Fruit fly (Drosophila melanogaster): Measurements from ENCODE around the gene spen.

DNA sequence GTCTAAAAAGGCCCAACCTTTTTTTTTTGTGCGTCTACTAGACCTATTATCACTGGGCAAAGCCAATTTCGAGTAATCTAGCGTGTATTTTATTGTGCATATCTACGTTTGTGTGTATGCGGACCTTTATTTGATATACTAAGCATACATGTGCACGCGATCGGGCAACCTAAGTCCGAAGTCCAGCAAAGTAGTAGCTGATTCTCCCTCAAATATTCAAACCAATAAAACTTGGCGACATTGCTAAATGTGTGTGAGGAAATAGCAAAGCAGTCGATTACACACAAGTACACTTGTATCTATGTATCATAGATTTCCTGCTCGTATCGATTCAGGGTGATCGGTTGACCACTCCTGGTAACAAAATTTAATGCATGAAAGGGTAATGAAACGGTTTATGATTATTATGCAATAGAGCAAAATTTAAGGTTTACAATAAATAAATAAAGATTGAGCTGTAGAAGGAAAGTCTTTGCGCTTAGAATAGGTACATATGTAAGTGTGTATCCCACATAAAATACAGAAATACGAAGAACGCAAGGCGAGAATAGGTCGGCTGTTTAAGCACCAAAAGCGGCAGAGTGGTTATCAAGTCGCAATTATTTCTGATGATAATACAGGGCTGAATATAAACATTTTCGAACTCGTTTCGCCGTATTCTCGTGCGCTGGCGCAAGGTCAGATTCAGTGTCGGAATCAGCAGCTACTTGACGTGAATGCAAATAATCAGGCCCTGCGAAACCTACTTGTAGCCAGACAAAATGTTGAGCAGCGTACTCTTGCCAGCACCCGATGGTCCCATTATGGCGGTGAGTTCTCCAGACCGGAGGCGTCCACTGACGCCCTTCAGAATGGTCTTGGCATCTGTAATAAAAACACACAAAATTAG lies 33.2 kb upstream of the spen start:
- no peak for TF ChIP-seq Myc (optimal IDR thresholded peaks at IDR 0.05)
- TF ChIP-seq Sin3A (optimal IDR thresholded peaks at IDR 0.05): no peak
- no peak for TF ChIP-seq ttk (optimal IDR thresholded peaks at IDR 0.05)
